Fruit fly (Drosophila melanogaster): ENCODE data around the gene Tcs6.

DNA sequence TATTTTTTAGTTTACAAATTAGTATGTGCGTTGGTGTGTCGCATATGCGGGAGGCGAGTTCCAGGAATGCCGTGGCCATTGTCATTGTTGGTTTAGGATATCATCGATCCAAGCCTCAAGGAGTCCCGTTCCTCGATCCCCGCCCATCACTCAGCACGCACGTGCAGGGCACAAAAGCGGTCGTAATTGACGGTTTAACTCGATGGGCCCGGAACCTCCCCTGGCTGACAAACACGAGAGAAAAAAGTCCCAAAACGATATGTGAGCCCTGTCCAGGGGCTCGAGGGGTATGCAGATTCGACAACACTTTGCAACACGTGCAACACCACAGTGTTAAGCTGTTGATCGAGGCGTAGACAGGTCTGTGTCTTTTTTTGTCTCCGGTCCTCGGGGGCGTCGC is 30.1 kb downstream of the Tcs6 start:
- TF ChIP-seq Myc (optimal IDR thresholded peaks at IDR 0.05), result no peak
- no peak for TF ChIP-seq psq (optimal IDR thresholded peaks at IDR 0.05)
- TF ChIP-seq ttk (optimal IDR thresholded peaks at IDR 0.05), result no peak
